Worm (Caenorhabditis elegans): ENCODE measurements around the gene fipr-15.
A peak's percentile ranks its signal among the peaks of the same experiment; 100 is the strongest.

fipr-15 gene

DNA sequence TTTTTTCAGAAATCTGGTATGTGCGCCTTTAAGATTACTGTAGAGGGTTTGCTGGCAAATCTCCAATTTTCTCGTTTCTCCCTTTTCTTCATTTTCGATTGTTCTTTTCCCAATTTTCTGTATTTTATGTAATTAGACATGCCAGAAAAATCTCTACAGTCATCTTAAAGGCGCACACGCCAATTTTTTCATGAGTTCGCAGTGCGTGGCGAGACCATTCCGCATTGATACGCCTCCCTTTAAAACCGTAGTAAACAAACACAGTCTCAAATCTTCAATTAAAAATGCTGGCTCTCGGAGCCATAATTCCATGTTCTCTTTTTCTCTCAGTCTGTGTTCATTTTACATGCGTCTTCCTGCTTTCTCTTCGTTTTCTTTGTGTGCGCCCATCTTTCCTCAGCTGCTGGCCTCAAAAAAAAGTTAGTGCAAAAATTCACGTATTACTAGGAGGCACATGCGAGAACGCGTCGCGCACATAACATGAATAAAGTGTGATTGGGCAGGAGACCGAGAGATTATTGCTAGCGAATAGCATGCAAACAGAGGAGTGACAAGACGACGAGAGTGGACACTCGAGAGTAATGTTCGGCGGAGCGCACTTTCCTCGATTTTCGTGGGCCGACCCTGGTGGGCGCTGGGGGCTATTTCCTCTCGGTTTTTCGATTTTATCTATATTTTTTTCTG, 38.7 kb downstream of the fipr-15 start (continued):
- TF ChIP-seq chd-7 (tag; optimal IDR thresholded peaks at IDR 0.05) (peak; percentile 58), T26A5.8 (tag; optimal IDR thresholded peaks at IDR 0.05) (no peak), nhr-90 (tag; optimal IDR thresholded peaks at IDR 0.05) (peak; percentile 16), zfh-2 (GFP tag; conservative IDR thresholded peaks at IDR 0.05) (peak; percentile 85), unc-130 (GFP tag; optimal IDR thresholded peaks at IDR 0.05) (no peak), aptf-2 (GFP tag; conservative IDR thresholded peaks at IDR 0.05) (no peak), repo-1 (tag; optimal IDR thresholded peaks at IDR 0.05) (no peak), nhr-27 (tag; optimal IDR thresholded peaks at IDR 0.05) (no peak), attf-6 (GFP tag; IDR thresholded peaks at IDR 0.05) (no peak), hmg-20 (GFP tag; IDR thresholded peaks at IDR 0.05) (no peak), ceh-91 (GFP tag; IDR thresholded peaks at IDR 0.05) (peak; percentile 68), snpc-3.4 (tag; optimal IDR thresholded peaks at IDR 0.05) (peak; percentile 25), F33H1.4 (GFP tag; IDR thresholded peaks at IDR 0.05) (peak; percentile 92), C06A6.2 (GFP tag; conservative IDR thresholded peaks at IDR 0.05) (no peak), madf-8 (GFP tag; conservative IDR thresholded peaks at IDR 0.05) (peak; percentile 91), mel-28 (tag; optimal IDR thresholded peaks at IDR 0.05; ENCODE audit: borderline replicate concordance) (no peak), F57A8.1 (GFP tag; optimal IDR thresholded peaks at IDR 0.05) (no peak), nhr-80 (tag; optimal IDR thresholded peaks at IDR 0.05) (peak; percentile 83), lag-1 (GFP tag; IDR thresholded peaks at IDR 0.05) (no peak), lin-54 (GFP tag; optimal IDR thresholded peaks at IDR 0.05) (peak; percentile 46), efl-1 (GFP tag; optimal IDR thresholded peaks at IDR 0.05) (no peak), bed-1 (GFP tag; IDR thresholded peaks at IDR 0.05) (no peak), nfyb-1 (GFP tag; IDR thresholded peaks at IDR 0.05) (peak; percentile 62; the same call in 1 of the 2 replicates), snpc-1.1 (tag; optimal IDR thresholded peaks at IDR 0.05; ENCODE audit: insufficient read depth) (no peak), sea-2 (GFP tag; IDR thresholded peaks at IDR 0.05) (no peak), F10E7.11 (tag; optimal IDR thresholded peaks at IDR 0.05) (no peak), let-526 (GFP tag; IDR thresholded peaks at IDR 0.05) (no peak), atf-7 (tag; optimal IDR thresholded peaks at IDR 0.05) (no peak), Y56A3A.18 (GFP tag; IDR thresholded peaks at IDR 0.05) (no peak), attf-3 (GFP tag; conservative IDR thresholded peaks at IDR 0.05) (0 out of 2 replicates have a peak, but pooled peaks have one; percentile 20), hlh-12 (tag; optimal IDR thresholded peaks at IDR 0.05) (no peak), gei-17 (GFP tag; optimal IDR thresholded peaks at IDR 0.05) (peak; percentile 24), ceh-58 (GFP tag; IDR thresholded peaks at IDR 0.05) (no peak), ceh-100 (GFP tag; IDR thresholded peaks at IDR 0.05) (no peak), ztf-6 (GFP tag; IDR thresholded peaks at IDR 0.05) (no peak), madf-6 (GFP tag; IDR thresholded peaks at IDR 0.05) (peak; percentile 96), lin-35 (GFP tag; optimal IDR thresholded peaks at IDR 0.05) (peak in 1 of 3 experiments; percentile 28), tlf-1 (GFP tag; optimal IDR thresholded peaks at IDR 0.05) (no peak), rpc-1 (optimal IDR thresholded peaks at IDR 0.05) (no peak), rpc-1 (tag; optimal IDR thresholded peaks at IDR 0.05) (no peak), sdz-38 (tag; optimal IDR thresholded peaks at IDR 0.05) (no peak), F57C9.4 (tag; optimal IDR thresholded peaks at IDR 0.05) (no peak), pbrm-1 (GFP tag; IDR thresholded peaks at IDR 0.05) (0 out of 2 replicates have a peak, but pooled peaks have one; percentile 32), K12H6.12 (tag; optimal IDR thresholded peaks at IDR 0.05) (peak; percentile 77), F23B12.7 (tag; optimal IDR thresholded peaks at IDR 0.05; ENCODE audit: insufficient read depth) (no peak), F52B5.7 (tag; optimal IDR thresholded peaks at IDR 0.05) (no peak), ets-4 (GFP tag; optimal IDR thresholded peaks at IDR 0.05) (no peak), rcor-1 (GFP tag; IDR thresholded peaks at IDR 0.05) (no peak), somi-1 (GFP tag; optimal IDR thresholded peaks at IDR 0.05) (peak; percentile 38)
